Worm (Caenorhabditis elegans) whole organism, L4 larva: ENCODE data around the gene W07A12.4.

Experiments used
- Y48G9A.11 ChIP-seq: fragments of 200-800 bp; sonication (Bioruptor generic); IDR thresholded peaks from 2 replicates; pipeline ENCODE4 v1.3.6; 2022; ENCODE audit warnings: missing genetic modification reagents, missing genetic modification characterization, missing compliant biosample characterization
- ama-1 ChIP-seq: fragments of 150-350 bp; optimal IDR thresholded peaks from 2 replicates; lab custom pipeline; 2014; ENCODE audit warnings: inconsistent platforms, mixed read lengths
- attf-4 ChIP-seq: sonication (generic microtip); optimal IDR thresholded peaks from 3 replicates; lab custom pipeline; 2017; ENCODE audit warnings: missing biosample characterization, missing genetic modification characterization
- ceh-28 ChIP-seq: fragments of 150-350 bp; optimal IDR thresholded peaks from 2 replicates; lab custom pipeline; 2014; ENCODE audit warnings: missing biosample characterization, missing genetic modification reagents, missing genetic modification characterization
- fkh-10 ChIP-seq: fragments of 150-350 bp; optimal IDR thresholded peaks from 2 replicates; lab custom pipeline; 2014; ENCODE audit warnings: missing biosample characterization, missing genetic modification reagents, missing genetic modification characterization
- gei-8 ChIP-seq: fragments of 200-800 bp; sonication (Bioruptor generic); optimal IDR thresholded peaks from 2 replicates; lab custom pipeline; 2018; ENCODE audit warnings: mild to moderate bottlenecking, missing genetic modification characterization, missing compliant biosample characterization
- madf-9 ChIP-seq: fragments of 200-800 bp; sonication (Bioruptor generic); conservative IDR thresholded peaks from 2 replicates; pipeline ENCODE4 v1.3.6; 2022; ENCODE audit warnings: missing genetic modification reagents, missing genetic modification characterization, missing compliant biosample characterization
- nhr-102 ChIP-seq: sonication (generic microtip); optimal IDR thresholded peaks from 2 replicates; lab custom pipeline; 2016; ENCODE audit warnings: mild to moderate bottlenecking, missing genetic modification characterization, moderate library complexity, missing compliant biosample characterization
- nhr-77 ChIP-seq: fragments of 150-350 bp; optimal IDR thresholded peaks from 2 replicates; lab custom pipeline; 2014; ENCODE audit warnings: missing biosample characterization, missing genetic modification characterization
- snpc-4 ChIP-seq: fragments of 150-350 bp; optimal IDR thresholded peaks from 2 replicates; lab custom pipeline; 2014; ENCODE audit warnings: missing biosample characterization, missing genetic modification characterization
- unc-39 ChIP-seq: sonication (generic microtip); optimal IDR thresholded peaks from 2 replicates; lab custom pipeline; 2017; ENCODE audit warnings: missing biosample characterization, missing genetic modification characterization
- unc-62 ChIP-seq, 3 experiments: fragments of 150-350 bp in 1 of 3; sonication (generic microtip); optimal IDR thresholded peaks in 2 of 3; peaks in 1 of 3; 1 replicate in 1 of 3; 2 replicates in 2 of 3; lab custom pipeline; 2014 to 2017; ENCODE audit warnings: missing biosample characterization in 3 of 3, missing genetic modification characterization in 3 of 3, missing genetic modification reagents in 3 of 3, missing genotype in 1 of 3

DNA sequence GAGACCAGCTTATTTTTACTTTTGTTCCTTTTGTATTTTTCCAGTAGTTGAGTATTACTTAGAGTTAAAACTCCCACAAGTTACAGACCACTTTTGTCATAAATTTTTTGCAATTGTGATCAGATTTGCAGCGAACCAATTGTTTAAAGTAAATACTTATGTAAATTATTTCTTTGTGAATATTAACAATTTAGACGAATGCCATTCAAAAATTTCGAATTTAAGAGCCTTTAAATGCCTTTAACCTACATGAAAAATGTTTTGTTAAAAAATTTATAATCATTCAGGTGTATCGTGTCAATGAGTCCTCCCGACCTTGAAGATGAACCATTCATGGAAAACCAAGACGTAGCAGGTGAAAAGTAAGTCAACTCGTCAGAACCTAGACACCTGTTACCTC lies at the start of gene W07A12.4:
- TF ChIP-seq attf-4 (tag; lab: Kevin White, UChicago): no peak
- no peak for TF ChIP-seq unc-62 (GFP tag; optimal IDR thresholded peaks at IDR 0.05 in 1 of 2; lab: Kevin White, UChicago)
- TF ChIP-seq unc-62 (tag; optimal IDR thresholded peaks at IDR 0.05; lab: Kevin White, UChicago): no peak
- no peak for TF ChIP-seq fkh-10
- no peak for TF ChIP-seq unc-39 (tag; lab: Kevin White, UChicago)
- TF ChIP-seq madf-9 (GFP tag; lab: Robert Waterston, UW): no peak
- TF ChIP-seq gei-8: no peak
- no peak for TF ChIP-seq nhr-102 (tag; lab: Kevin White, UChicago)
- no peak for TF ChIP-seq nhr-77
- no peak for TF ChIP-seq snpc-4 (tag; lab: Kevin White, UChicago)
- no peak for TF ChIP-seq Y48G9A.11
- TF ChIP-seq ceh-28 (tag; lab: Kevin White, UChicago): no peak
- TF ChIP-seq ama-1 (lab: Kevin White, UChicago): no peak
